Fruit fly (Drosophila melanogaster) whole organism, embryonic: ENCODE data around the gene CG43059.

ENCODE experiments used
- Adf1 ChIP-seq: fragments of 200-800 bp; sonication (Bioruptor generic); IDR thresholded peaks from 2 replicates; pipeline ENCODE4 v1.3.6; 2022; ENCODE audit warnings: missing biosample characterization, missing genetic modification characterization
- CG10147 ChIP-seq: fragments of 200-800 bp; sonication (Bioruptor generic); optimal IDR thresholded peaks from 2 replicates; lab custom pipeline; 2019; ENCODE audit warnings: missing biosample characterization, mild to moderate bottlenecking, missing genetic modification characterization, moderate library complexity
- CG10209 ChIP-seq: fragments of 200-800 bp; sonication (Bioruptor generic); optimal IDR thresholded peaks from 3 replicates; lab custom pipeline; 2017; ENCODE audit warnings: missing biosample characterization, mild to moderate bottlenecking, missing genetic modification characterization, missing genetic modification reagents
- CG10431 ChIP-seq: fragments of 200-800 bp; sonication (Bioruptor generic); optimal IDR thresholded peaks from 3 replicates; lab custom pipeline; 2018; ENCODE audit warnings: missing biosample characterization, mild to moderate bottlenecking, missing genetic modification characterization
- CG12299 ChIP-seq: fragments of 200-800 bp; sonication (Bioruptor generic); optimal IDR thresholded peaks from 2 replicates; lab custom pipeline; 2018; ENCODE audit warnings: missing biosample characterization, mild to moderate bottlenecking, missing genetic modification characterization
- CG13424 ChIP-seq: fragments of 200-800 bp; sonication (Bioruptor generic); optimal IDR thresholded peaks from 2 replicates; lab custom pipeline; 2019; ENCODE audit warnings: missing biosample characterization, mild to moderate bottlenecking, missing genetic modification characterization, moderate library complexity
- CG14710 ChIP-seq: fragments of 200-800 bp; sonication (Bioruptor generic); optimal IDR thresholded peaks from 3 replicates; lab custom pipeline; 2019; ENCODE audit warnings: missing biosample characterization, mild to moderate bottlenecking, missing genetic modification characterization, moderate library complexity
- CG14860 ChIP-seq: fragments of 200-800 bp; sonication (Bioruptor generic); IDR thresholded peaks from 3 replicates; pipeline ENCODE4 v1.3.6; 2022; ENCODE audit warnings: missing biosample characterization, missing genetic modification characterization; ENCODE audit not compliant: partially characterized antibody
- CG17186 ChIP-seq: fragments of 200-800 bp; sonication (Bioruptor generic); optimal IDR thresholded peaks from 3 replicates; lab custom pipeline; 2017; ENCODE audit warnings: missing biosample characterization, missing genetic modification reagents, missing genetic modification characterization
- CG17568 ChIP-seq: fragments of 200-800 bp; sonication (Bioruptor generic); optimal IDR thresholded peaks from 2 replicates; lab custom pipeline; 2018; ENCODE audit warnings: missing biosample characterization, mild to moderate bottlenecking, missing genetic modification characterization, moderate library complexity
- CG18476 ChIP-seq: fragments of 200-800 bp; sonication (Bioruptor generic); optimal IDR thresholded peaks from 2 replicates; lab custom pipeline; 2016; ENCODE audit warnings: missing biosample characterization, mild to moderate bottlenecking, missing genetic modification characterization
- CG2712 ChIP-seq: fragments of 200-800 bp; optimal IDR thresholded peaks from 3 replicates; lab custom pipeline; 2019; ENCODE audit warnings: missing biosample characterization, mild to moderate bottlenecking, missing genetic modification characterization, moderate library complexity
- CG2875 ChIP-seq: fragments of 200-800 bp; sonication (Bioruptor generic); optimal IDR thresholded peaks from 2 replicates; lab custom pipeline; 2017; ENCODE audit warnings: missing biosample characterization, mild to moderate bottlenecking, missing genetic modification characterization, missing genetic modification reagents
- CG32772 ChIP-seq: fragments of 200-800 bp; sonication (Bioruptor generic); IDR thresholded peaks from 2 replicates; pipeline ENCODE4 v1.3.6; 2022; ENCODE audit warnings: missing biosample characterization, missing genetic modification characterization
- CG4617 ChIP-seq: fragments of 200-800 bp; sonication (Bioruptor generic); optimal IDR thresholded peaks from 3 replicates; lab custom pipeline; 2016; ENCODE audit warnings: missing biosample characterization, missing genetic modification characterization, borderline replicate concordance
- CG7987 ChIP-seq: fragments of 200-800 bp; sonication (Bioruptor generic); optimal IDR thresholded peaks from 2 replicates; lab custom pipeline; 2018; ENCODE audit warnings: missing biosample characterization, mild to moderate bottlenecking, missing genetic modification characterization, moderate library complexity
- CG9437 ChIP-seq: fragments of 200-800 bp; sonication (Bioruptor generic); optimal IDR thresholded peaks from 2 replicates; lab custom pipeline; 2018; ENCODE audit warnings: missing biosample characterization, mild to moderate bottlenecking, missing genetic modification characterization
- CG9817 ChIP-seq: fragments of 200-800 bp; sonication (Bioruptor generic); optimal IDR thresholded peaks from 2 replicates; lab custom pipeline; 2018; ENCODE audit warnings: missing biosample characterization, mild to moderate bottlenecking, missing genetic modification characterization, moderate library complexity
- D19B ChIP-seq: fragments of 200-800 bp; sonication (Bioruptor generic); optimal IDR thresholded peaks from 2 replicates; lab custom pipeline; 2017; ENCODE audit warnings: missing biosample characterization, mild to moderate bottlenecking, missing genetic modification characterization
- HHEX ChIP-seq: fragments of 200-800 bp; sonication (Bioruptor generic); optimal IDR thresholded peaks from 3 replicates; lab custom pipeline; 2017; ENCODE audit warnings: missing biosample characterization, mild to moderate bottlenecking, missing genetic modification characterization, missing genetic modification reagents
- HLH4C ChIP-seq: fragments of 200-800 bp; sonication (Bioruptor generic); IDR thresholded peaks from 3 replicates; pipeline ENCODE4 v1.3.6; 2022; ENCODE audit warnings: missing biosample characterization, missing genetic modification characterization; ENCODE audit not compliant: partially characterized antibody
- HmgZ ChIP-seq: fragments of 200-800 bp; sonication (Bioruptor generic); optimal IDR thresholded peaks from 2 replicates; lab custom pipeline; 2018; ENCODE audit warnings: missing biosample characterization, mild to moderate bottlenecking, missing genetic modification characterization
- Hr3 ChIP-seq: fragments of 200-800 bp; sonication (Bioruptor generic); optimal IDR thresholded peaks from 3 replicates; lab custom pipeline; 2016; ENCODE audit warnings: missing biosample characterization, missing genetic modification characterization
- Meics ChIP-seq: fragments of 200-800 bp; sonication (Bioruptor generic); optimal IDR thresholded peaks from 2 replicates; lab custom pipeline; 2017; ENCODE audit warnings: missing biosample characterization, mild to moderate bottlenecking, missing genetic modification characterization
- Nf-YA ChIP-seq: fragments of 200-800 bp; sonication (Bioruptor generic); IDR thresholded peaks from 2 replicates; pipeline ENCODE4 v1.3.6; 2022; ENCODE audit warnings: missing biosample characterization, missing genetic modification characterization
- Sox100B ChIP-seq: fragments of 200-800 bp; sonication (Bioruptor generic); optimal IDR thresholded peaks from 3 replicates; lab custom pipeline; 2018; ENCODE audit warnings: missing biosample characterization, mild to moderate bottlenecking, missing genetic modification characterization
- Sry-δ ChIP-seq: fragments of 200-800 bp; sonication (Bioruptor generic); optimal IDR thresholded peaks from 2 replicates; lab custom pipeline; 2016; ENCODE audit warnings: missing biosample characterization, missing genetic modification characterization
- Stat92E ChIP-seq, 3 experiments: fragments of >200 bp in 2 of 3; fragments of 200-800 bp in 1 of 3; sonication (Bioruptor generic) in 1 of 3; optimal IDR thresholded peaks; 2 replicates each; lab custom pipeline; 2017 to 2019; ENCODE audit warnings: missing biosample characterization in 3 of 3, missing genetic modification characterization in 3 of 3, mild to moderate bottlenecking in 1 of 3, moderate library complexity in 1 of 3
- amos ChIP-seq: fragments of 200-800 bp; sonication (Bioruptor generic); IDR thresholded peaks from 2 replicates; pipeline ENCODE4 v1.3.6; 2022; ENCODE audit warnings: missing biosample characterization, missing genetic modification characterization; ENCODE audit not compliant: partially characterized antibody
- az2 ChIP-seq: fragments of 200-800 bp; sonication (Bioruptor generic); optimal IDR thresholded peaks from 3 replicates; lab custom pipeline; 2016; ENCODE audit warnings: missing biosample characterization, missing genetic modification characterization
- br ChIP-seq: fragments of >200 bp; optimal IDR thresholded peaks from 2 replicates; lab custom pipeline; 2017
- bsh ChIP-seq, 2 experiments: fragments of 200-800 bp; sonication (Bioruptor generic); optimal IDR thresholded peaks; 2 replicates each; lab custom pipeline; 2017 to 2018; ENCODE audit warnings: mild to moderate bottlenecking in 2 of 2, missing biosample characterization in 2 of 2, missing genetic modification characterization in 2 of 2, moderate library complexity in 1 of 2
- cas ChIP-seq: fragments of 200-800 bp; sonication (Bioruptor generic); IDR thresholded peaks from 2 replicates; pipeline ENCODE4 v1.3.6; 2022; ENCODE audit warnings: missing biosample characterization, missing genetic modification characterization
- ci ChIP-seq: fragments of 200-800 bp; sonication (Bioruptor generic); IDR thresholded peaks from 3 replicates; pipeline ENCODE4 v1.3.6; 2022; ENCODE audit warnings: missing biosample characterization, missing genetic modification characterization
- croc ChIP-seq: fragments of 200-800 bp; sonication (Bioruptor generic); conservative IDR thresholded peaks from 3 replicates; pipeline ENCODE4 v1.3.6; 2022; ENCODE audit warnings: missing biosample characterization, missing genetic modification characterization
- dmrt99B ChIP-seq: fragments of 200-800 bp; sonication (Bioruptor generic); optimal IDR thresholded peaks from 2 replicates; lab custom pipeline; 2018; ENCODE audit warnings: missing biosample characterization, mild to moderate bottlenecking, missing genetic modification characterization, moderate library complexity
- dpn ChIP-seq, 2 experiments: fragments of 200-800 bp; sonication (Bioruptor generic); optimal IDR thresholded peaks; 3 replicates each; lab custom pipeline; 2016; ENCODE audit warnings: missing biosample characterization in 2 of 2, missing genetic modification characterization in 2 of 2
- ftz-f1 ChIP-seq: fragments of 200-800 bp; sonication (Bioruptor generic); optimal IDR thresholded peaks from 2 replicates; lab custom pipeline; 2016; ENCODE audit warnings: missing biosample characterization, missing genetic modification characterization
- gro ChIP-seq: fragments of 200-800 bp; sonication (Bioruptor generic); optimal IDR thresholded peaks from 2 replicates; lab custom pipeline; 2016; ENCODE audit warnings: missing biosample characterization, missing genetic modification characterization
- ind ChIP-seq: fragments of 200-800 bp; sonication (Bioruptor generic); optimal IDR thresholded peaks from 3 replicates; lab custom pipeline; 2016; ENCODE audit warnings: missing biosample characterization, missing genetic modification characterization
- insv ChIP-seq, 2 experiments: fragments of 200-800 bp; sonication (Bioruptor generic); optimal IDR thresholded peaks; 3 replicates each; lab custom pipeline; 2016 to 2018; ENCODE audit warnings: missing biosample characterization in 2 of 2, missing genetic modification characterization in 2 of 2
- jigr1 ChIP-seq: fragments of 200-800 bp; sonication (Bioruptor generic); IDR thresholded peaks from 3 replicates; pipeline ENCODE4 v1.3.6; 2022; ENCODE audit warnings: missing biosample characterization, missing genetic modification characterization
- kah ChIP-seq: fragments of 200-800 bp; sonication (Bioruptor generic); optimal IDR thresholded peaks from 2 replicates; lab custom pipeline; 2018; ENCODE audit warnings: missing biosample characterization, mild to moderate bottlenecking, missing genetic modification characterization
- lbe ChIP-seq: fragments of 200-800 bp; sonication (Bioruptor generic); optimal IDR thresholded peaks from 2 replicates; lab custom pipeline; 2016; ENCODE audit warnings: missing biosample characterization, mild to moderate bottlenecking, missing genetic modification characterization
- pzg ChIP-seq: fragments of 200-800 bp; sonication (Bioruptor generic); optimal IDR thresholded peaks from 3 replicates; lab custom pipeline; 2018; ENCODE audit warnings: missing biosample characterization, mild to moderate bottlenecking, missing genetic modification characterization, moderate library complexity
- slou ChIP-seq: fragments of 200-800 bp; sonication (Bioruptor generic); optimal IDR thresholded peaks from 3 replicates; lab custom pipeline; 2016; ENCODE audit warnings: missing biosample characterization, missing genetic modification characterization
- sob ChIP-seq: fragments of 200-800 bp; sonication (Bioruptor generic); IDR thresholded peaks from 2 replicates; pipeline ENCODE4 v1.3.6; 2022; ENCODE audit warnings: missing biosample characterization, missing genetic modification characterization
- sug ChIP-seq: fragments of 200-800 bp; optimal IDR thresholded peaks from 2 replicates; lab custom pipeline; 2019; ENCODE audit warnings: missing biosample characterization, mild to moderate bottlenecking, missing genetic modification characterization, moderate library complexity
- trem ChIP-seq: fragments of 200-800 bp; optimal IDR thresholded peaks from 3 replicates; lab custom pipeline; 2019; ENCODE audit warnings: missing biosample characterization, mild to moderate bottlenecking, missing genetic modification characterization, moderate library complexity

CG43059 gene

DNA sequence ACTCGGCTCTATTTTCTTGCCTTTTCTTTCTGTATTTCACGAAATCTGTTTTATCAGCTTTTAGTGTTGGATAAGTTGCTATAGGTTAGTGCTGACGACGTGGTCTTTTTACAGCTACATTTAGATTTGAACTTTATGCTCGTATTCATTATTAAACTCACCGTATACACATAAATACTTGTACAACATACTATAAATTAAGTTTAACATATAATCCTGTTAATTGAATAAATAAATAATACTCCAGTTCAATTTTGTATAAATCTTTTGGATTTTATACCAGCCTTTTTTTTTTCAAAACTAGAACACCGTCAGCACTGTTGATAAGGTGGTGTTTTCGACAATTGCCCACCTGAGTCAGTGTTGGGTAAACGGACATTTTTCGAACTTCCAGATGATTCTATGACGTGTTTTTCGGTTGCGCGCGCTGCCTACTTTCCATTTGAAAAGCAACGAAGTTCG, 9.8 kb downstream of the CG43059 start, which contains the start of gene BI-1 (continued):
- TF ChIP-seq HLH4C (GFP tag; lab: Robert Waterston, UW), result no peak
- peak; percentile 54 for TF ChIP-seq CG10209 (GFP tag; lab: Kevin White, UChicago)
- TF ChIP-seq bsh (GFP tag; optimal IDR thresholded peaks at IDR 0.05; lab: Kevin White, UChicago), result peak in 1 of 2 experiments; percentile 50
- peak; percentile 54 for TF ChIP-seq gro (GFP tag; lab: Kevin White, UChicago)
- 0 out of 2 replicates have a peak, but pooled peaks have one; percentile 18 for TF ChIP-seq Adf1 (GFP tag; lab: Robert Waterston, UW)
- TF ChIP-seq ftz-f1 (GFP tag; lab: Kevin White, UChicago), result peak; percentile 18
- TF ChIP-seq CG4617, result peak; percentile 63
- TF ChIP-seq sug (tag; lab: Kevin White, UChicago), result peak; percentile 88
- peak; percentile 24; the same call in 1 of the 2 replicates for TF ChIP-seq CG32772
- TF ChIP-seq CG10147 (GFP tag; lab: Kevin White, UChicago), result peak; percentile 83
- TF ChIP-seq CG7987 (GFP tag; lab: Kevin White, UChicago), result peak; percentile 7
- TF ChIP-seq CG18476, result peak; percentile 57
- no peak for TF ChIP-seq cas
- TF ChIP-seq sob (GFP tag; lab: Robert Waterston, UW), result peak; percentile 83
- peak; percentile 13 for TF ChIP-seq Sry-δ
- TF ChIP-seq dmrt99B (tag; lab: Kevin White, UChicago), result no peak
- peak; percentile 16; the same call in 1 of the 3 replicates for TF ChIP-seq croc (GFP tag; lab: Robert Waterston, UW)
- TF ChIP-seq pzg (GFP tag; lab: Kevin White, UChicago), result peak; percentile 59
- TF ChIP-seq dpn (GFP tag; optimal IDR thresholded peaks at IDR 0.05; lab: Kevin White, UChicago), result peak; percentile 45 to 62
- peak; percentile 57 for TF ChIP-seq Hr3 (GFP tag; lab: Kevin White, UChicago)
- TF ChIP-seq CG2712 (tag; lab: Kevin White, UChicago), result peak; percentile 67
- TF ChIP-seq CG10431 (GFP tag; lab: Kevin White, UChicago), result peak; percentile 2
- peak; percentile 70 for TF ChIP-seq kah
- no peak for TF ChIP-seq jigr1
- TF ChIP-seq Sox100B (GFP tag; lab: Kevin White, UChicago), result peak; percentile 79
- peak; percentile 82 for TF ChIP-seq CG14710 (tag; lab: Kevin White, UChicago)
- 0 out of 3 replicates have a peak, but pooled peaks have one; percentile 17 for TF ChIP-seq ci
- no peak for TF ChIP-seq br (lab: Kevin White, UChicago)
- TF ChIP-seq CG17568 (GFP tag; lab: Kevin White, UChicago), result peak; percentile 4
- 0 out of 2 replicates have a peak, but pooled peaks have one; percentile 10 for TF ChIP-seq amos (GFP tag; lab: Robert Waterston, UW)
- TF ChIP-seq D19B (GFP tag; lab: Kevin White, UChicago), result peak; percentile 58
- peak; percentile 70 for TF ChIP-seq CG13424 (tag; lab: Kevin White, UChicago)
- TF ChIP-seq trem (tag; lab: Kevin White, UChicago), result peak; percentile 42
- peak in 1 of 3 experiments; percentile 43 for TF ChIP-seq Stat92E (GFP tag; optimal IDR thresholded peaks at IDR 0.05; lab: Kevin White, UChicago)
- TF ChIP-seq HmgZ (tag; lab: Kevin White, UChicago), result peak; percentile 73
- TF ChIP-seq CG2875 (GFP tag; lab: Kevin White, UChicago), result peak; percentile 15
- peak in 1 of 2 experiments; percentile 41 for TF ChIP-seq insv (GFP tag; optimal IDR thresholded peaks at IDR 0.05; lab: Kevin White, UChicago)
- TF ChIP-seq CG9817 (tag; lab: Kevin White, UChicago), result peak; percentile 66
- no peak for TF ChIP-seq CG14860 (GFP tag; lab: Robert Waterston, UW)
- TF ChIP-seq CG12299 (tag; lab: Kevin White, UChicago), result peak; percentile 29
- peak; percentile 51 for TF ChIP-seq HHEX (GFP tag; lab: Kevin White, UChicago)
- TF ChIP-seq az2, result peak; percentile 57
- TF ChIP-seq Nf-YA, result 0 out of 2 replicates have a peak, but pooled peaks have one; percentile 21
- peak; percentile 65 for TF ChIP-seq CG9437 (GFP tag; lab: Kevin White, UChicago)
- TF ChIP-seq slou (GFP tag; lab: Kevin White, UChicago), result peak; percentile 51
- peak; percentile 76 for TF ChIP-seq Meics (GFP tag; lab: Kevin White, UChicago)
- TF ChIP-seq lbe (GFP tag; lab: Kevin White, UChicago), result peak; percentile 48
- peak; percentile 65 for TF ChIP-seq ind
- TF ChIP-seq CG17186 (GFP tag; lab: Kevin White, UChicago), result peak; percentile 36
